Worm (Caenorhabditis elegans) whole organism, midembryonic: ENCODE measurements around the gene fre-1.

Experiments used
- T22C8.4 ChIP-seq: fragments of 200-800 bp; sonication (Bioruptor generic); IDR thresholded peaks from 2 replicates; pipeline ENCODE4 v1.3.6; 2022; ENCODE audit warnings: missing genetic modification characterization, missing compliant biosample characterization
- cog-1 ChIP-seq: sonication (generic microtip); optimal IDR thresholded peaks from 2 replicates; lab custom pipeline; 2016; ENCODE audit warnings: missing genetic modification characterization, missing compliant biosample characterization
- flt-1 ChIP-seq: fragments of 200-800 bp; sonication (Bioruptor generic); IDR thresholded peaks from 2 replicates; pipeline ENCODE4 v1.3.6; 2022; ENCODE audit warnings: missing genetic modification characterization, missing compliant biosample characterization
- klf-2 ChIP-seq: fragments of 200-800 bp; sonication (Bioruptor generic); conservative IDR thresholded peaks from 2 replicates; pipeline ENCODE4 v1.3.6; 2022; ENCODE audit warnings: missing genetic modification reagents, missing genetic modification characterization, missing compliant biosample characterization
- med-1 ChIP-seq: sonication (generic microtip); optimal IDR thresholded peaks from 2 replicates; lab custom pipeline; 2017; ENCODE audit warnings: missing genetic modification characterization, mild to moderate bottlenecking, missing compliant biosample characterization, antibody characterized with exemption, missing genetic modification reagents; ENCODE audit not compliant: insufficient read depth
- ref-1 ChIP-seq: fragments of 200-800 bp; sonication (Bioruptor generic); conservative IDR thresholded peaks from 2 replicates; pipeline ENCODE4 v1.3.6; 2022; ENCODE audit warnings: missing genetic modification reagents, missing genetic modification characterization, missing compliant biosample characterization
- tab-1 ChIP-seq: fragments of 200-800 bp; sonication (Bioruptor generic); IDR thresholded peaks from 2 replicates; pipeline ENCODE4 v1.3.6; 2022; ENCODE audit warnings: missing genetic modification characterization, missing compliant biosample characterization
- ztf-23 ChIP-seq: fragments of 200-800 bp; sonication (Bioruptor generic); IDR thresholded peaks from 2 replicates; pipeline ENCODE4 v1.3.6; 2022; ENCODE audit warnings: missing genetic modification reagents, missing genetic modification characterization, missing compliant biosample characterization
- ztf-29 ChIP-seq: fragments of 200-800 bp; sonication (Bioruptor generic); IDR thresholded peaks from 2 replicates; pipeline ENCODE4 v1.3.6; 2022; ENCODE audit warnings: missing genetic modification reagents, missing genetic modification characterization, missing compliant biosample characterization

Gene fre-1

ce11 chrV:20087635-20088034 is at the start of gene fre-1:
TSS of gene fre-1 (minus strand) at chrV:20087735.
- TF ChIP-seq med-1 (no peak), tab-1 (GFP tag; lab: Robert Waterston, UW) (no peak), ref-1 (GFP tag; lab: Robert Waterston, UW) (no peak), cog-1 (tag; lab: Kevin White, UChicago) (no peak), ztf-23 (GFP tag; lab: Robert Waterston, UW) (no peak), klf-2 (GFP tag; lab: Robert Waterston, UW) (no peak), T22C8.4 (GFP tag; lab: Robert Waterston, UW) (no peak), flt-1 (GFP tag; lab: Robert Waterston, UW) (no peak), ztf-29 (GFP tag; lab: Robert Waterston, UW) (no peak)

- TF ChIP-seq T22C8.4 (GFP tag; lab: Robert Waterston, UW) (no peak), cog-1 (tag; lab: Kevin White, UChicago) (no peak), ztf-23 (GFP tag; lab: Robert Waterston, UW) (no peak), ref-1 (GFP tag; lab: Robert Waterston, UW) (no peak), flt-1 (GFP tag; lab: Robert Waterston, UW) (no peak), ztf-29 (GFP tag; lab: Robert Waterston, UW) (no peak), med-1 (no peak), klf-2 (GFP tag; lab: Robert Waterston, UW) (no peak), tab-1 (GFP tag; lab: Robert Waterston, UW) (no peak)
These were observed 47.7 kb upstream of the fre-1 start, which contains the start of gene Y113G7A.22 for ce11 chrV:20135247-20135646. TSS of gene Y113G7A.22 (minus strand) at chrV:20135347.

ce11 chrV:20134797-20135196 is 47.3 kb upstream of the fre-1 start:
- TF ChIP-seq tab-1 (GFP tag; lab: Robert Waterston, UW) (no peak), ref-1 (GFP tag; lab: Robert Waterston, UW) (no peak), flt-1 (GFP tag; lab: Robert Waterston, UW) (no peak)

- TF ChIP-seq T22C8.4 (GFP tag; lab: Robert Waterston, UW) (no peak), flt-1 (GFP tag; lab: Robert Waterston, UW) (no peak), cog-1 (tag; lab: Kevin White, UChicago) (no peak), ztf-23 (GFP tag; lab: Robert Waterston, UW) (no peak), ztf-29 (GFP tag; lab: Robert Waterston, UW) (no peak), klf-2 (GFP tag; lab: Robert Waterston, UW) (no peak), ref-1 (GFP tag; lab: Robert Waterston, UW) (no peak), med-1 (no peak), tab-1 (GFP tag; lab: Robert Waterston, UW) (no peak)
These were observed 45.6 kb upstream of the fre-1 start, which contains the start of gene ssu-1 for ce11 chrV:20133163-20133562. TSS of gene ssu-1 (minus strand) at chrV:20133263.

ce11 chrV:20127543-20127942 is 40.0 kb upstream of the fre-1 start:
- TF ChIP-seq cog-1 (tag; lab: Kevin White, UChicago) (no peak), flt-1 (GFP tag; lab: Robert Waterston, UW) (no peak), T22C8.4 (GFP tag; lab: Robert Waterston, UW) (no peak), tab-1 (GFP tag; lab: Robert Waterston, UW) (no peak), ref-1 (GFP tag; lab: Robert Waterston, UW) (no peak), med-1 (no peak), klf-2 (GFP tag; lab: Robert Waterston, UW) (no peak), ztf-23 (GFP tag; lab: Robert Waterston, UW) (no peak), ztf-29 (GFP tag; lab: Robert Waterston, UW) (no peak)

ce11 chrV:20126637-20127036 is 39.1 kb upstream of the fre-1 start:
- TF ChIP-seq klf-2 (GFP tag; lab: Robert Waterston, UW): 0 out of 2 replicates have a peak, but pooled peaks have one; percentile 23
- no peak for TF ChIP-seq med-1

- no peak for TF ChIP-seq klf-2 (GFP tag; lab: Robert Waterston, UW)
- TF ChIP-seq ref-1 (GFP tag; lab: Robert Waterston, UW): no peak
- no peak for TF ChIP-seq tab-1 (GFP tag; lab: Robert Waterston, UW)
- no peak for TF ChIP-seq T22C8.4 (GFP tag; lab: Robert Waterston, UW)
- TF ChIP-seq med-1: no peak
- no peak for TF ChIP-seq cog-1 (tag; lab: Kevin White, UChicago)
- no peak for TF ChIP-seq ztf-23 (GFP tag; lab: Robert Waterston, UW)
- no peak for TF ChIP-seq flt-1 (GFP tag; lab: Robert Waterston, UW)
These were observed 37.6 kb upstream of the fre-1 start for ce11 chrV:20125137-20125536.

- no peak for TF ChIP-seq ztf-23 (GFP tag; lab: Robert Waterston, UW)
- no peak for TF ChIP-seq tab-1 (GFP tag; lab: Robert Waterston, UW)
- no peak for TF ChIP-seq T22C8.4 (GFP tag; lab: Robert Waterston, UW)
- no peak for TF ChIP-seq cog-1 (tag; lab: Kevin White, UChicago)
- TF ChIP-seq ref-1 (GFP tag; lab: Robert Waterston, UW): no peak
- no peak for TF ChIP-seq med-1
- no peak for TF ChIP-seq klf-2 (GFP tag; lab: Robert Waterston, UW)
- no peak for TF ChIP-seq ztf-29 (GFP tag; lab: Robert Waterston, UW)
- no peak for TF ChIP-seq flt-1 (GFP tag; lab: Robert Waterston, UW)
These were observed 36.9 kb upstream of the fre-1 start for ce11 chrV:20124393-20124792.

ce11 chrV:20123616-20124015 is 36.1 kb upstream of the fre-1 start:
- TF ChIP-seq ztf-23 (GFP tag; lab: Robert Waterston, UW) (no peak), med-1 (no peak), klf-2 (GFP tag; lab: Robert Waterston, UW) (no peak), tab-1 (GFP tag; lab: Robert Waterston, UW) (no peak), flt-1 (GFP tag; lab: Robert Waterston, UW) (no peak), T22C8.4 (GFP tag; lab: Robert Waterston, UW) (no peak), cog-1 (tag; lab: Kevin White, UChicago) (no peak), ztf-29 (GFP tag; lab: Robert Waterston, UW) (no peak), ref-1 (GFP tag; lab: Robert Waterston, UW) (no peak)

- TF ChIP-seq med-1: no peak
- TF ChIP-seq cog-1 (tag; lab: Kevin White, UChicago): no peak
- TF ChIP-seq ref-1 (GFP tag; lab: Robert Waterston, UW): no peak
- TF ChIP-seq ztf-29 (GFP tag; lab: Robert Waterston, UW): no peak
- no peak for TF ChIP-seq ztf-23 (GFP tag; lab: Robert Waterston, UW)
- no peak for TF ChIP-seq flt-1 (GFP tag; lab: Robert Waterston, UW)
- no peak for TF ChIP-seq klf-2 (GFP tag; lab: Robert Waterston, UW)
- TF ChIP-seq T22C8.4 (GFP tag; lab: Robert Waterston, UW): no peak
- TF ChIP-seq tab-1 (GFP tag; lab: Robert Waterston, UW): no peak
These were observed 35.5 kb upstream of the fre-1 start for ce11 chrV:20123010-20123409.
